Worm (Caenorhabditis elegans) whole organism, early embryonic: ENCODE results near the gene osta-1.

Experiments used
- B0310.2 ChIP-seq: sonication (generic microtip); optimal IDR thresholded peaks from 2 replicates; lab custom pipeline; 2016; ENCODE audit warnings: mild to moderate bottlenecking, missing genetic modification characterization, missing compliant biosample characterization
- F13C5.2 ChIP-seq: sonication (generic microtip); optimal IDR thresholded peaks from 2 replicates; lab custom pipeline; 2017; ENCODE audit warnings: mild to moderate bottlenecking, missing genetic modification characterization, inconsistent platforms, missing compliant biosample characterization
- aly-1 ChIP-seq: sonication (generic microtip); optimal IDR thresholded peaks from 2 replicates; lab custom pipeline; 2016; ENCODE audit warnings: missing genetic modification characterization, missing compliant biosample characterization
- ama-1 ChIP-seq: fragments of 150-350 bp; optimal IDR thresholded peaks from 2 replicates; lab custom pipeline; 2014
- ceh-13 ChIP-seq: fragments of 200-800 bp; sonication (Bioruptor generic); optimal IDR thresholded peaks from 2 replicates; lab custom pipeline; 2018; ENCODE audit warnings: mild to moderate bottlenecking, missing genetic modification characterization, missing compliant biosample characterization
- ceh-36 ChIP-seq: sonication (generic microtip); optimal IDR thresholded peaks from 2 replicates; lab custom pipeline; 2016; ENCODE audit warnings: missing genetic modification characterization, inconsistent platforms, missing compliant biosample characterization
- ets-7 ChIP-seq: sonication (generic microtip); optimal IDR thresholded peaks from 2 replicates; lab custom pipeline; 2016; ENCODE audit warnings: missing genotype, missing genetic modification characterization, missing compliant biosample characterization
- flt-1 ChIP-seq: fragments of 200-800 bp; sonication (Bioruptor generic); IDR thresholded peaks from 2 replicates; pipeline ENCODE4 v1.3.6; 2022; ENCODE audit warnings: missing genetic modification characterization, missing compliant biosample characterization
- hmbx-1 ChIP-seq: sonication (generic microtip); optimal IDR thresholded peaks from 2 replicates; lab custom pipeline; 2016; ENCODE audit warnings: mild to moderate bottlenecking, missing genetic modification characterization, missing compliant biosample characterization
- hmg-4 ChIP-seq: fragments of 200-800 bp; sonication (Bioruptor generic); optimal IDR thresholded peaks from 2 replicates; lab custom pipeline; 2018; ENCODE audit warnings: mild to moderate bottlenecking, missing genetic modification characterization, missing compliant biosample characterization
- hnd-1 ChIP-seq: sonication (generic microtip); optimal IDR thresholded peaks from 2 replicates; lab custom pipeline; 2016; ENCODE audit warnings: missing genetic modification characterization, missing compliant biosample characterization
- pes-1 ChIP-seq: fragments of 200-800 bp; sonication (Bioruptor generic); IDR thresholded peaks from 2 replicates; pipeline ENCODE4 v1.3.6; 2022; ENCODE audit warnings: missing genetic modification reagents, missing genetic modification characterization, missing compliant biosample characterization
- scrt-1 ChIP-seq: fragments of 200-800 bp; sonication (Bioruptor generic); IDR thresholded peaks from 2 replicates; pipeline ENCODE4 v1.3.6; 2022; ENCODE audit warnings: missing genetic modification characterization, missing compliant biosample characterization
- sea-1 ChIP-seq: fragments of 200-800 bp; sonication (Bioruptor generic); conservative IDR thresholded peaks from 2 replicates; pipeline ENCODE4 v1.3.6; 2022; ENCODE audit warnings: missing genetic modification characterization, missing compliant biosample characterization
- tbx-11 ChIP-seq: fragments of 200-800 bp; sonication (Bioruptor generic); IDR thresholded peaks from 2 replicates; pipeline ENCODE4 v1.3.6; 2022; ENCODE audit warnings: missing genetic modification characterization, missing compliant biosample characterization
- tbx-37 ChIP-seq: fragments of 200-800 bp; sonication (Bioruptor generic); conservative IDR thresholded peaks from 2 replicates; pipeline ENCODE4 v1.3.6; 2022; ENCODE audit warnings: missing genetic modification reagents, missing genetic modification characterization, missing compliant biosample characterization
- tra-4 ChIP-seq: sonication (generic microtip); optimal IDR thresholded peaks from 2 replicates; lab custom pipeline; 2017; ENCODE audit warnings: missing genetic modification characterization, missing compliant biosample characterization

Gene osta-1

ce11 chrII:29578-29977 lies 23.1 kb downstream of the osta-1 start:
- TF ChIP-seq tbx-37 (GFP tag; lab: Robert Waterston, UW): no peak

- no peak for TF ChIP-seq tra-4
- TF ChIP-seq tbx-37 (GFP tag; lab: Robert Waterston, UW): no peak
- no peak for TF ChIP-seq hnd-1
- TF ChIP-seq ceh-36 (tag; lab: Kevin White, UChicago): no peak
- no peak for TF ChIP-seq sea-1 (GFP tag; lab: Robert Waterston, UW)
- TF ChIP-seq ama-1: no peak
- TF ChIP-seq hmbx-1: no peak
- no peak for TF ChIP-seq tbx-11 (GFP tag; lab: Robert Waterston, UW)
- TF ChIP-seq scrt-1 (GFP tag; lab: Robert Waterston, UW): no peak
- TF ChIP-seq pes-1 (GFP tag; lab: Robert Waterston, UW): no peak
Observed at ce11 chrII:31521-31920, 25.1 kb downstream of the osta-1 start, which contains the start of the genes F23F1.5 and fbxc-54. Gene F23F1.5, minus strand, starts transcription at chrII:31584. Gene fbxc-54, plus strand, starts transcription at chrII:31719.

- TF ChIP-seq tbx-11 (GFP tag; lab: Robert Waterston, UW) (no peak), pes-1 (GFP tag; lab: Robert Waterston, UW) (no peak), ama-1 (no peak), sea-1 (GFP tag; lab: Robert Waterston, UW) (no peak), aly-1 (tag; lab: Kevin White, UChicago) (no peak), ceh-13 (GFP tag; lab: Kevin White, UChicago) (no peak), ets-7 (tag; lab: Kevin White, UChicago) (no peak)
Observed at ce11 chrII:33904-34303, 27.4 kb downstream of the osta-1 start, which contains the start of gene F23F1.2. Gene F23F1.2, plus strand, starts transcription at chrII:34204.

- TF ChIP-seq flt-1 (GFP tag; lab: Robert Waterston, UW): no peak
- no peak for TF ChIP-seq tbx-37 (GFP tag; lab: Robert Waterston, UW)
- TF ChIP-seq hnd-1: no peak
- TF ChIP-seq hmg-4: no peak
- TF ChIP-seq ceh-13 (GFP tag; lab: Kevin White, UChicago): no peak
- no peak for TF ChIP-seq hmbx-1
- no peak for TF ChIP-seq tbx-11 (GFP tag; lab: Robert Waterston, UW)
- no peak for TF ChIP-seq pes-1 (GFP tag; lab: Robert Waterston, UW)
Observed at ce11 chrII:37213-37612, 30.8 kb downstream of the osta-1 start, which contains the start of gene F23F1.6. Gene F23F1.6, minus strand, starts transcription at chrII:37313.

ce11 chrII:39437-39836 lies 33.0 kb downstream of the osta-1 start, which contains the start of gene spp-24:
Gene spp-24, minus strand, starts transcription at chrII:39537.
- no peak for TF ChIP-seq aly-1 (tag; lab: Kevin White, UChicago)
- TF ChIP-seq tra-4: no peak
- TF ChIP-seq hmbx-1: no peak

ce11 chrII:41914-42313 lies 35.5 kb downstream of the osta-1 start, which contains the start of gene F23F1.10:
Gene F23F1.10, minus strand, starts transcription at chrII:41982.
- TF ChIP-seq tbx-37 (GFP tag; lab: Robert Waterston, UW) (no peak), hmg-4 (no peak), scrt-1 (GFP tag; lab: Robert Waterston, UW) (no peak), hnd-1 (no peak)

ce11 chrII:43640-44039 lies 37.2 kb downstream of the osta-1 start, which contains the start of gene nfyc-1:
Gene nfyc-1, plus strand, starts transcription at chrII:43907.
- TF ChIP-seq F13C5.2: peak; percentile 54
- TF ChIP-seq tra-4: no peak

ce11 chrII:44740-45139 lies 38.3 kb downstream of the osta-1 start, which contains the start of gene rpoa-49:
Gene rpoa-49, plus strand, starts transcription at chrII:45040.
- TF ChIP-seq scrt-1 (GFP tag; lab: Robert Waterston, UW): no peak
- TF ChIP-seq tbx-11 (GFP tag; lab: Robert Waterston, UW): no peak
- TF ChIP-seq tra-4: no peak
- no peak for TF ChIP-seq ceh-13 (GFP tag; lab: Kevin White, UChicago)
- TF ChIP-seq sea-1 (GFP tag; lab: Robert Waterston, UW): no peak

- TF ChIP-seq hnd-1 (no peak), ceh-13 (GFP tag; lab: Kevin White, UChicago) (no peak)
Observed at ce11 chrII:46116-46515, 39.7 kb downstream of the osta-1 start, which contains the start of gene rpt-4. Gene rpt-4, minus strand, starts transcription at chrII:46216.

ce11 chrII:47280-47679 lies 40.8 kb downstream of the osta-1 start, which contains the start of gene C23H3.5:
Gene C23H3.5, plus strand, starts transcription at chrII:47580.
- TF ChIP-seq ceh-36 (tag; lab: Kevin White, UChicago): no peak
- no peak for TF ChIP-seq scrt-1 (GFP tag; lab: Robert Waterston, UW)
- no peak for TF ChIP-seq tbx-37 (GFP tag; lab: Robert Waterston, UW)
- TF ChIP-seq ets-7 (tag; lab: Kevin White, UChicago): no peak
- TF ChIP-seq sea-1 (GFP tag; lab: Robert Waterston, UW): no peak
- no peak for TF ChIP-seq ceh-13 (GFP tag; lab: Kevin White, UChicago)
- TF ChIP-seq tbx-11 (GFP tag; lab: Robert Waterston, UW): no peak
- TF ChIP-seq hnd-1: no peak
- no peak for TF ChIP-seq flt-1 (GFP tag; lab: Robert Waterston, UW)
- TF ChIP-seq aly-1 (tag; lab: Kevin White, UChicago): no peak
- no peak for TF ChIP-seq tra-4
- no peak for TF ChIP-seq hmbx-1
- no peak for TF ChIP-seq pes-1 (GFP tag; lab: Robert Waterston, UW)
- no peak for TF ChIP-seq hmg-4
- no peak for TF ChIP-seq F13C5.2
- TF ChIP-seq B0310.2 (tag; lab: Kevin White, UChicago): no peak
- TF ChIP-seq ama-1: no peak
